Worm (Caenorhabditis elegans): Measurements from ENCODE around the gene flp-6.

DNA sequence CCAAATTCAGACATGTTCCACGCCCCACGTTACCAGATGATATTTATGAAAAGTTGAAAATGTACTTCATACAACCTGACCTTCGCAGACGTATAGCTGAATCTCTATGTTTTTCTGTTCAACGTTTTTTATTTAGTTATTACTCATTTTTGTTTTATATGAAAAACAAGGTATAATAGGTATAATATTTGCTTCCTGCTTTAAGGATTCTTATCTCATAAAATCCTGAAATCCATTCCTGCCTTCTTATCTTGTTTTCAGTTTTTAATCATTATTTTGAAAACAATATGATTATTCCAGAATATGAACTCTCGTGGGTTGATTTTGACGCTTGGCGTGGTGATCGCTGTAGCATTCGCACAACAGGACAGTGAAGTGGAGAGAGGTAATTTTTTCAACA is at the start of gene flp-6:
- no peak for TF ChIP-seq ama-1 (optimal IDR thresholded peaks at IDR 0.05)
- TF ChIP-seq nhr-76 (tag; optimal IDR thresholded peaks at IDR 0.05), result no peak
- TF ChIP-seq unc-62 (GFP tag; optimal IDR thresholded peaks at IDR 0.05 in 1 of 2), result no peak
- TF ChIP-seq unc-62 (tag; optimal IDR thresholded peaks at IDR 0.05), result no peak
- TF ChIP-seq nhr-77 (tag; optimal IDR thresholded peaks at IDR 0.05), result no peak
- no peak for TF ChIP-seq egl-27 (tag; optimal IDR thresholded peaks at IDR 0.05)
